Fruit fly (Drosophila melanogaster): ENCODE results near the gene CG44405.

CG44405 gene

DNA sequence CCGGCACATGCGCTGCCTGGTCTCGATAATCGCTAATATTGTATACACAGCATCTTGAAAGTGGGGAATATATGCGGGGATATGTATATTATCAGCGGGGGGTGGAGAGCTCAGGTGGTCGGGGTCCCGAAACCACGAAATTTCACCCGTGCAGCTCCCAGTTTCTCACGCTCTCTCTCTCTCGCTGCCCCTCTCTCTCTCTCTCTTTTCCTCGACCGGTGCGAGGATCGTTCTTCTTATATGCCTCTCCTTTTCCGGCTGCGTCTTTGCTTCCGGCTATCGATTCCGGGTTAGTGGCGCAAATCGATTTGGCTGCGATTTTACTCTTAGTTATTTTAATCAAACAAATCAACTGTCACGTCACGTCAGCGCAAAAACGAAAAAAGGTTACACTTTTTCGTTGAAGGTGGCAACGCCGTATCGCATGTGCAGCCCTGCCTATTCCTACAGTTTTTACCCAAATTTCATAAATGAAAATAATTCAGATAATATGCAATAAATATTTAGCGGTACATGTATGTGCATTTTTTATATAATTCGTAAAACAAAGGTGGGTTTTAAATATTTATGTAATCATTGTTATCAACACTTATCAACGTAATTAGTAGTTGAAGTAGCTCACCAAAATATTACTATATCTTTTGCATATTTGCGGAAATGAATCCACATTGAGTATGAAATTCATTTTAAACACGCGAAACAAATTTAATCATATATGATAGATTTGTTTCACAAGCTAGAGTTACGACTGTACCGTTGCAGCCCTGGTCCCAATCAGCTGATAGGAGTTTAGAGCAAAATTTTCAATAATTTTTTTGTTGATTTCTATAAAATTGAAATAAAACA, 42.4 kb downstream of the CG44405 start, which contains the start of the genes heix and CG17328 (continued):
- no peak for TF ChIP-seq CG4318 (GFP tag; optimal IDR thresholded peaks at IDR 0.05)
- peak; percentile 52 for TF ChIP-seq CG7368 (GFP tag; optimal IDR thresholded peaks at IDR 0.05)
- peak; percentile 80 for TF ChIP-seq CG10631 (GFP tag; optimal IDR thresholded peaks at IDR 0.05)
- TF ChIP-seq CG8632 (GFP tag; optimal IDR thresholded peaks at IDR 0.05): peak; percentile 54
- peak; percentile 63 to 72 for TF ChIP-seq salr (GFP tag; optimal IDR thresholded peaks at IDR 0.05)
- peak; percentile 91 for TF ChIP-seq Eip78C (GFP tag)
- no peak; the same call in 1 of the 3 replicates for TF ChIP-seq CG6163 (GFP tag; IDR thresholded peaks at IDR 0.05)
- TF ChIP-seq Gug (GFP tag; IDR thresholded peaks at IDR 0.05): peak; percentile 51; the same call in 1 of the 2 replicates
- peak; percentile 69 for TF ChIP-seq fkh (GFP tag; optimal IDR thresholded peaks at IDR 0.05)
- no peak for TF ChIP-seq vri (GFP tag; optimal IDR thresholded peaks at IDR 0.05)

- TF ChIP-seq dsx (GFP tag; optimal IDR thresholded peaks at IDR 0.05; ENCODE audit: poor library complexity, severe bottlenecking): no peak
- TF ChIP-seq CG6163 (GFP tag; IDR thresholded peaks at IDR 0.05): no peak
- no peak for TF ChIP-seq fkh (GFP tag; optimal IDR thresholded peaks at IDR 0.05)
Observed at dm6 chr2L:16293703-16294233, 48.4 kb downstream of the CG44405 start, which contains the start of gene Cyp303a1. Cyp303a1 (plus strand) TSS chr2L:16294183.

DNA sequence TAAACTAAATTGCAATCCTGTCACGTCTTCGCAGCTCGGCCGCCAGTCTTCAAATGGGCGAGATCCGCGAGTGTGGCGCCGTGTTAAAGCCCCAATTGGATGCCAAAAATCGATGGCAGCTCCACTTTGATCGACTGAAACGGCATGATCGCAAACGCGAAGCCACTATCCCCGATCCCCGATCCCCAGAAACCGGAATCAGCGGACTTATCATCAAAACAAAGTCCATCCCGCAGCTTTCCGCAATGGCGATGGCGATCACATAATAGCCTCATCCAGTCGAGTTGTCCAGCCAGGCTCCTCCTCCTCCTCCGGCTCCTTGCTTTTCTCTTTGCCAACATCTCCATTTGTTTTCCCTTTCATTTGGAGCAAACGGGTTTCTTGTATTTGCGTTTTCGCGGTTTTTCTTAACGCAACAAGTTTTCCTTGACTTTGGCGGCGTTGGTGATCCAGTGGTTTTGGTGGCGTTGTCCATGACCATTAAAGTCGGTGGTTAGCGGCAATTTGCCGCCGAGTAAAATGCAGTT, 49.1 kb downstream of the CG44405 start, which contains the start of gene CG13258:
Gene CG13258 (minus strand): TSS at position 51 of the 527 bp plus-strand sequence.
- TF ChIP-seq CG6276 (GFP tag; optimal IDR thresholded peaks at IDR 0.05): peak; percentile 27
- peak; percentile 31 for TF ChIP-seq Lpt (GFP tag; optimal IDR thresholded peaks at IDR 0.05)
- no peak for TF ChIP-seq CG4318 (GFP tag; optimal IDR thresholded peaks at IDR 0.05)
- 0 out of 3 replicates have a peak, but pooled peaks have one; percentile 24 for TF ChIP-seq eg (GFP tag; IDR thresholded peaks at IDR 0.05)
- peak; percentile 35; the same call in 1 of the 3 replicates for TF ChIP-seq CG8119 (GFP tag; IDR thresholded peaks at IDR 0.05)
- TF ChIP-seq Blimp-1 (GFP tag; optimal IDR thresholded peaks at IDR 0.05): peak; percentile 90
- TF ChIP-seq CG1621 (tag; optimal IDR thresholded peaks at IDR 0.05): no peak
- TF ChIP-seq CG15336 (GFP tag; IDR thresholded peaks at IDR 0.05): peak; percentile 47; the same call in 1 of the 2 replicates

DNA sequence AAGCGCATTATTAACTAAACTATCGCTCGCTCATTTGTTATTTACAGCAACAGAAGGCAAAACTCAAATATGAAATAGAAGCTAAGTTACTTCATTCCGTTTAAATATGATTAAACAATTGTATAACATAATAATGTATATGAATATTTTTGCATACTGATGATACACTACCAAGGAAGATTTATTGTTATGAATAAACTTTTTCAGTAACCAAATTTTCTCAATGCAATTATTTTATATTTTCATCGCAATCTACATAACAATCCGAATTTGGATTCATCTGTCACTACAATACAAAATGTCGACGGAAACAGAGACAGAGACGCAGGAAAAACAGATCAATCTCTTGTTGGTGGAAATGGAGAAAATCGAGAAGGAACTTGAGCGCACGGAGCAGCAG, 51.1 kb downstream of the CG44405 start, which contains the start of gene CG17329:
Gene CG17329 (plus strand): TSS at position 301 of the 400 bp plus-strand sequence.
- TF ChIP-seq CG6792 (GFP tag; optimal IDR thresholded peaks at IDR 0.05): no peak
